Fruit fly (Drosophila melanogaster): ENCODE data around the gene Atg16.

Gene Atg16

dm6 chr3R:29780402-29781029 lies 54.4 kb downstream of the Atg16 start, which contains the start of gene fig:
Gene fig (minus strand): TSS chr3R:29780452.
- TF ChIP-seq Fer1 (GFP tag; optimal IDR thresholded peaks at IDR 0.05) (no peak), CG10543 (GFP tag; optimal IDR thresholded peaks at IDR 0.05) (peak; percentile 19), CG8290 (GFP tag; optimal IDR thresholded peaks at IDR 0.05) (no peak), CG8290 (tag; optimal IDR thresholded peaks at IDR 0.05) (peak in 1 of 2 experiments; percentile 19), sd (tag; optimal IDR thresholded peaks at IDR 0.05) (peak; percentile 18), sug (tag; optimal IDR thresholded peaks at IDR 0.05) (peak; percentile 86), GATAe (GFP tag; conservative IDR thresholded peaks at IDR 0.05) (0 out of 2 replicates have a peak, but pooled peaks have one; percentile 23), z (GFP tag; IDR thresholded peaks at IDR 0.05) (0 out of 3 replicates have a peak, but pooled peaks have one; percentile 22), CG17186 (GFP tag; optimal IDR thresholded peaks at IDR 0.05) (no peak), Hmr (GFP tag; optimal IDR thresholded peaks at IDR 0.05) (peak; percentile 4), Med (GFP tag) (peak; percentile 13), lola (GFP tag; optimal IDR thresholded peaks at IDR 0.05) (no peak), chinmo (GFP tag; IDR thresholded peaks at IDR 0.05; ENCODE audit: partially characterized antibody) (0 out of 4 replicates have a peak, but pooled peaks have one; percentile 9), mirr (GFP tag; optimal IDR thresholded peaks at IDR 0.05) (peak; percentile 64), CG12769 (tag; optimal IDR thresholded peaks at IDR 0.05) (peak; percentile 46), exex (tag; optimal IDR thresholded peaks at IDR 0.05) (peak; percentile 78), CG10209 (GFP tag; optimal IDR thresholded peaks at IDR 0.05) (no peak), eve (GFP tag; optimal IDR thresholded peaks at IDR 0.05) (peak in 1 of 2 experiments; percentile 19), Pdp1 (GFP tag; optimal IDR thresholded peaks at IDR 0.05) (peak in 1 of 2 experiments; percentile 42), lab (GFP tag; optimal IDR thresholded peaks at IDR 0.05) (peak; percentile 35), cwo (GFP tag; optimal IDR thresholded peaks at IDR 0.05) (peak; percentile 26), Elba2 (GFP tag; optimal IDR thresholded peaks at IDR 0.05) (no peak), aop (GFP tag; IDR thresholded peaks at IDR 0.05) (0 out of 2 replicates have a peak, but pooled peaks have one; percentile 27), CG18599 (GFP tag; optimal IDR thresholded peaks at IDR 0.05) (peak; percentile 9), grn (GFP tag; optimal IDR thresholded peaks at IDR 0.05) (peak; percentile 86), sens-2 (GFP tag; IDR thresholded peaks at IDR 0.05) (0 out of 2 replicates have a peak, but pooled peaks have one; percentile 6), Hr78 (GFP tag; optimal IDR thresholded peaks at IDR 0.05) (no peak), HmgZ (tag; optimal IDR thresholded peaks at IDR 0.05) (peak; percentile 4), CG34376 (GFP tag; optimal IDR thresholded peaks at IDR 0.05) (peak; percentile 66)

dm6 chr3R:29778985-29779298 lies 56.0 kb downstream of the Atg16 start:
- TF ChIP-seq exex (tag; optimal IDR thresholded peaks at IDR 0.05) (peak; percentile 41), D19B (GFP tag; optimal IDR thresholded peaks at IDR 0.05) (peak; percentile 8), kay (GFP tag; optimal IDR thresholded peaks at IDR 0.05) (peak; percentile 55), sug (tag; optimal IDR thresholded peaks at IDR 0.05) (peak; percentile 20), Med (GFP tag) (peak; percentile 71), CG18599 (GFP tag; optimal IDR thresholded peaks at IDR 0.05) (peak; percentile 22), unc-4 (GFP tag; IDR thresholded peaks at IDR 0.05; ENCODE audit: partially characterized antibody) (peak; percentile 10; the same call in 1 of the 2 replicates), cwo (GFP tag; optimal IDR thresholded peaks at IDR 0.05) (peak; percentile 31), CG11695 (GFP tag; IDR thresholded peaks at IDR 0.05) (peak; percentile 16; the same call in 1 of the 3 replicates), CG2678 (tag; optimal IDR thresholded peaks at IDR 0.05) (peak; percentile 27), CG2202 (tag; optimal IDR thresholded peaks at IDR 0.05) (no peak), CG11696 (GFP tag; IDR thresholded peaks at IDR 0.05) (peak; percentile 31; the same call in 1 of the 2 replicates), slbo (GFP tag; IDR thresholded peaks at IDR 0.05) (0 out of 2 replicates have a peak, but pooled peaks have one; percentile 4), CG15696 (tag; optimal IDR thresholded peaks at IDR 0.05) (no peak), Pdp1 (GFP tag; optimal IDR thresholded peaks at IDR 0.05) (peak in 1 of 2 experiments; percentile 5), CG2120 (GFP tag; optimal IDR thresholded peaks at IDR 0.05) (peak; percentile 8), CG3281 (GFP tag; optimal IDR thresholded peaks at IDR 0.05) (peak; percentile 48), CG8281 (tag; optimal IDR thresholded peaks at IDR 0.05) (no peak), nerfin-1 (tag; optimal IDR thresholded peaks at IDR 0.05) (no peak), CG8290 (GFP tag; optimal IDR thresholded peaks at IDR 0.05) (no peak), CG8290 (tag; optimal IDR thresholded peaks at IDR 0.05) (no peak), lab (GFP tag; optimal IDR thresholded peaks at IDR 0.05) (peak; percentile 44)

Data from whole organism, embryonic.